Fruit fly (Drosophila melanogaster): ENCODE results near the gene CG17721.

DNA sequence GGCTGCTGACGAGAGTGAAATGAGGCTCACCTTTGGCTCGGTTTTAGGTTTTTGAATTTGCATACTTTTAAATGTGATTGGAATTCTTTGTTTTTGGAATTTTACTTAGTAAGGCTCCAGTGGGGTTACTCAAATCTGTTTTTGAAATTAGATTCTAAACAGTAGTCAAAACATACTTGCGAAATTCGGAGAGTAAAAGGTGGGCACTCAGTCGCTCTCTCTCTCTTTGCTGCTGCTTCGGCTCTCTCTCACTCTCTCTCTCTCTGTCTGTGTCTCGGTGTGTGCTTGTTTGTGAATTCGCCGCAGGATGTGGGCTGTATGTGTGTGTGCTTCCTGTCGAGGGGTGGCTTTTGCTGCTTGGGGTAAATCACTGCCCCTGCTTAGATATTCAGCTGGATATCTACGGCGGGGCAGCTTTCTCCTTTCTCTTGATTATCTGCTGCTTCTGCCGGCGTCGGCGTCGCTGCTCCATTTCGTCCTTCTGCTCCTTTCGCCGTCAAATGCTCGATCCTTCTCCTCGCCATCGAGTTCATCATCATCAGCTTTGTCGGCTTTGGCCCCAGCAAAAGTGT is 19.5 kb downstream of the CG17721 start:
- TF ChIP-seq CG8478 (optimal IDR thresholded peaks at IDR 0.05) = no peak
- no peak for TF ChIP-seq CTCF (optimal IDR thresholded peaks at IDR 0.05)

Data from S2 (cell line).